Worm (Caenorhabditis elegans): ENCODE results near the gene C36B7.2.

ce11 chrX:7112589-7112988, 6.4 kb downstream of the C36B7.2 start, which contains the start of gene C36B7.1:
- TF ChIP-seq Y79H2A.3 (GFP tag; conservative IDR thresholded peaks at IDR 0.05) = no peak
- no peak for TF ChIP-seq mes-4 (tag; optimal IDR thresholded peaks at IDR 0.05)
- no peak for TF ChIP-seq Y56A3A.18 (GFP tag; IDR thresholded peaks at IDR 0.05)
- no peak for TF ChIP-seq snpc-1.1 (tag; optimal IDR thresholded peaks at IDR 0.05; ENCODE audit: insufficient read depth)
- no peak for TF ChIP-seq ccch-3 (GFP tag; optimal IDR thresholded peaks at IDR 0.05)
- no peak for TF ChIP-seq sea-2 (GFP tag; IDR thresholded peaks at IDR 0.05)
- TF ChIP-seq nhr-90 (tag; optimal IDR thresholded peaks at IDR 0.05) = no peak
- no peak for TF ChIP-seq lag-1 (GFP tag; IDR thresholded peaks at IDR 0.05)
- TF ChIP-seq snpc-4 (GFP tag; optimal IDR thresholded peaks at IDR 0.05) = no peak
- no peak for TF ChIP-seq snpc-4 (tag; optimal IDR thresholded peaks at IDR 0.05)
- TF ChIP-seq rpc-1 (optimal IDR thresholded peaks at IDR 0.05) = no peak
- no peak for TF ChIP-seq rpc-1 (tag; optimal IDR thresholded peaks at IDR 0.05)
- TF ChIP-seq ztf-25 (GFP tag; IDR thresholded peaks at IDR 0.05) = no peak
- TF ChIP-seq pha-4 (tag; optimal IDR thresholded peaks at IDR 0.05) = no peak

Data from whole organism, young adult.